Fruit fly (Drosophila melanogaster) whole organism, prepupa: ENCODE data around the gene Adck5.

Source experiments
- Blimp-1 ChIP-seq: fragments of 200-800 bp; sonication (Bioruptor generic); optimal IDR thresholded peaks from 3 replicates; lab custom pipeline; 2017; ENCODE audit warnings: missing biosample characterization, missing genetic modification characterization, mild to moderate bottlenecking, moderate library complexity, missing genetic modification reagents
- CG10631 ChIP-seq: fragments of 200-800 bp; sonication (Bioruptor generic); optimal IDR thresholded peaks from 2 replicates; lab custom pipeline; 2016; ENCODE audit warnings: missing biosample characterization, missing genetic modification characterization
- CG10669 ChIP-seq: fragments of 200-800 bp; sonication (Bioruptor generic); optimal IDR thresholded peaks from 3 replicates; lab custom pipeline; 2018; ENCODE audit warnings: missing biosample characterization, mild to moderate bottlenecking, missing genetic modification characterization, moderate library complexity
- CG11294 ChIP-seq: fragments of 200-800 bp; sonication (Bioruptor generic); IDR thresholded peaks from 2 replicates; pipeline ENCODE4 v1.3.6; 2022; ENCODE audit warnings: missing biosample characterization, missing genetic modification characterization
- CG11762 ChIP-seq: fragments of 200-800 bp; sonication (Bioruptor generic); optimal IDR thresholded peaks from 3 replicates; lab custom pipeline; 2016; ENCODE audit warnings: missing biosample characterization, missing genetic modification characterization; ENCODE audit not compliant: insufficient read depth
- CG15336 ChIP-seq: fragments of 200-800 bp; sonication (Bioruptor generic); IDR thresholded peaks from 2 replicates; pipeline ENCODE4 v1.3.6; 2022; ENCODE audit warnings: missing biosample characterization, missing genetic modification characterization
- CG16779 ChIP-seq: fragments of 200-800 bp; sonication (Bioruptor generic); optimal IDR thresholded peaks from 3 replicates; lab custom pipeline; 2017; ENCODE audit warnings: missing biosample characterization, mild to moderate bottlenecking, missing genetic modification characterization
- CG3032 ChIP-seq: fragments of 200-800 bp; optimal IDR thresholded peaks from 2 replicates; lab custom pipeline; 2019; ENCODE audit warnings: missing biosample characterization, mild to moderate bottlenecking, missing genetic modification characterization, moderate library complexity
- CG31627 ChIP-seq: fragments of 200-800 bp; sonication (Bioruptor generic); optimal IDR thresholded peaks from 3 replicates; lab custom pipeline; 2016; ENCODE audit warnings: missing biosample characterization, missing genetic modification characterization
- CG34406 ChIP-seq: fragments of 200-800 bp; sonication (Bioruptor generic); optimal IDR thresholded peaks from 3 replicates; lab custom pipeline; 2016; ENCODE audit warnings: missing biosample characterization, missing genetic modification characterization
- CG3919 ChIP-seq: fragments of 200-800 bp; sonication (Bioruptor generic); optimal IDR thresholded peaks from 3 replicates; lab custom pipeline; 2016; ENCODE audit warnings: missing biosample characterization, missing genetic modification characterization
- CG4318 ChIP-seq: fragments of 200-800 bp; sonication (Bioruptor generic); optimal IDR thresholded peaks from 3 replicates; lab custom pipeline; 2017; ENCODE audit warnings: missing biosample characterization, mild to moderate bottlenecking, missing genetic modification characterization
- CG6163 ChIP-seq: fragments of 200-800 bp; sonication (Bioruptor generic); IDR thresholded peaks from 3 replicates; pipeline ENCODE4 v1.3.6; 2022; ENCODE audit warnings: missing biosample characterization, missing genetic modification characterization
- CG6276 ChIP-seq: fragments of 200-800 bp; sonication (Bioruptor generic); optimal IDR thresholded peaks from 2 replicates; lab custom pipeline; 2017; ENCODE audit warnings: missing biosample characterization, mild to moderate bottlenecking, missing genetic modification characterization
- CG6792 ChIP-seq: fragments of 200-800 bp; sonication (Bioruptor generic); optimal IDR thresholded peaks from 3 replicates; lab custom pipeline; 2016; ENCODE audit warnings: missing biosample characterization, missing genetic modification characterization
- CG6808 ChIP-seq: fragments of 200-800 bp; sonication (Bioruptor generic); optimal IDR thresholded peaks from 3 replicates; lab custom pipeline; 2017; ENCODE audit warnings: missing biosample characterization, missing genetic modification characterization, mild to moderate bottlenecking, moderate library complexity, missing genetic modification reagents
- CG6854 ChIP-seq: fragments of 200-800 bp; sonication (Bioruptor generic); optimal IDR thresholded peaks from 2 replicates; lab custom pipeline; 2017; ENCODE audit warnings: missing biosample characterization, mild to moderate bottlenecking, missing genetic modification characterization
- CG8119 ChIP-seq: fragments of 200-800 bp; sonication (Bioruptor generic); IDR thresholded peaks from 3 replicates; pipeline ENCODE4 v1.3.6; 2022; ENCODE audit warnings: missing biosample characterization, missing genetic modification characterization
- CG8319 ChIP-seq: fragments of 200-800 bp; sonication (Bioruptor generic); optimal IDR thresholded peaks from 3 replicates; lab custom pipeline; 2016; ENCODE audit warnings: missing biosample characterization, missing genetic modification characterization
- CG8632 ChIP-seq: fragments of 200-800 bp; sonication (Bioruptor generic); optimal IDR thresholded peaks from 3 replicates; lab custom pipeline; 2016; ENCODE audit warnings: missing biosample characterization, missing genetic modification characterization
- CG9139 ChIP-seq: fragments of 200-800 bp; sonication (Bioruptor generic); optimal IDR thresholded peaks from 3 replicates; lab custom pipeline; 2017; ENCODE audit warnings: missing biosample characterization, mild to moderate bottlenecking, missing genetic modification characterization
- Eip75B ChIP-seq: fragments of 200-800 bp; sonication (Bioruptor generic); optimal IDR thresholded peaks from 3 replicates; lab custom pipeline; 2016; ENCODE audit warnings: missing biosample characterization, missing genetic modification characterization
- Eip78C ChIP-seq: fragments of 200-800 bp; sonication (Bioruptor generic); peaks from one replicate; lab custom pipeline; 2016; ENCODE audit warnings: missing biosample characterization, missing genetic modification characterization
- Eip93F ChIP-seq: fragments of 200-800 bp; sonication (Bioruptor generic); optimal IDR thresholded peaks from 2 replicates; lab custom pipeline; 2016; ENCODE audit warnings: missing biosample characterization, mild to moderate bottlenecking, missing genetic modification characterization
- Ets21C ChIP-seq: fragments of 200-800 bp; sonication (Bioruptor generic); optimal IDR thresholded peaks from 3 replicates; lab custom pipeline; 2016; ENCODE audit warnings: missing biosample characterization, missing genetic modification characterization
- Ets96B ChIP-seq: fragments of 200-800 bp; optimal IDR thresholded peaks from 2 replicates; lab custom pipeline; 2019; ENCODE audit warnings: missing biosample characterization, mild to moderate bottlenecking, missing genetic modification characterization, moderate library complexity
- Gug ChIP-seq: fragments of 200-800 bp; sonication (Bioruptor generic); IDR thresholded peaks from 2 replicates; pipeline ENCODE4 v1.3.6; 2022; ENCODE audit warnings: missing biosample characterization, missing genetic modification characterization
- Hr38 ChIP-seq: sonication (Bioruptor generic); optimal IDR thresholded peaks from 2 replicates; lab custom pipeline; 2016; ENCODE audit warnings: missing biosample characterization, missing genetic modification characterization
- Hr39 ChIP-seq: fragments of 200-800 bp; sonication (Bioruptor generic); optimal IDR thresholded peaks from 2 replicates; lab custom pipeline; 2016; ENCODE audit warnings: missing biosample characterization, missing genetic modification characterization
- Hr4 ChIP-seq: fragments of 200-800 bp; sonication (Bioruptor generic); optimal IDR thresholded peaks from 3 replicates; lab custom pipeline; 2016; ENCODE audit warnings: missing biosample characterization, missing genetic modification characterization
- Lpt ChIP-seq: fragments of 200-800 bp; sonication (Bioruptor generic); optimal IDR thresholded peaks from 3 replicates; lab custom pipeline; 2016; ENCODE audit warnings: missing biosample characterization, missing genetic modification characterization
- OdsH ChIP-seq: fragments of 200-800 bp; sonication (Bioruptor generic); optimal IDR thresholded peaks from 3 replicates; lab custom pipeline; 2016; ENCODE audit warnings: missing biosample characterization, missing genetic modification characterization
- Smox ChIP-seq: fragments of 200-800 bp; sonication (Bioruptor generic); optimal IDR thresholded peaks from 3 replicates; lab custom pipeline; 2016; ENCODE audit warnings: missing biosample characterization, missing genetic modification characterization
- Sox102F ChIP-seq: fragments of 200-800 bp; sonication (Bioruptor generic); optimal IDR thresholded peaks from 2 replicates; lab custom pipeline; 2016; ENCODE audit warnings: missing biosample characterization, mild to moderate bottlenecking, missing genetic modification characterization
- Sox14 ChIP-seq: fragments of 200-800 bp; sonication (Bioruptor generic); optimal IDR thresholded peaks from 3 replicates; lab custom pipeline; 2016; ENCODE audit warnings: missing biosample characterization, missing genetic modification characterization
- Sox15 ChIP-seq: fragments of 200-800 bp; sonication (Bioruptor generic); optimal IDR thresholded peaks from 3 replicates; lab custom pipeline; 2016; ENCODE audit warnings: missing biosample characterization, missing genetic modification characterization
- acj6 ChIP-seq: fragments of 200-800 bp; sonication (Bioruptor generic); optimal IDR thresholded peaks from 3 replicates; lab custom pipeline; 2016; ENCODE audit warnings: missing biosample characterization, missing genetic modification characterization
- dac ChIP-seq: fragments of 200-800 bp; sonication (Bioruptor generic); optimal IDR thresholded peaks from 2 replicates; lab custom pipeline; 2017; ENCODE audit warnings: missing biosample characterization, mild to moderate bottlenecking, missing genetic modification characterization
- dsx ChIP-seq: fragments of 200-800 bp; optimal IDR thresholded peaks from 3 replicates; lab custom pipeline; 2019; ENCODE audit warnings: missing biosample characterization, mild to moderate bottlenecking, missing genetic modification characterization, moderate library complexity; ENCODE audit not compliant: poor library complexity, severe bottlenecking
- esn ChIP-seq: fragments of 200-800 bp; sonication (Bioruptor generic); optimal IDR thresholded peaks from 2 replicates; lab custom pipeline; 2016; ENCODE audit warnings: missing biosample characterization, mild to moderate bottlenecking, missing genetic modification characterization, moderate library complexity
- fd59A ChIP-seq: fragments of 200-800 bp; sonication (Bioruptor generic); optimal IDR thresholded peaks from 2 replicates; lab custom pipeline; 2017; ENCODE audit warnings: missing biosample characterization, mild to moderate bottlenecking, missing genetic modification characterization, missing genetic modification reagents
- fd85E ChIP-seq: fragments of 200-800 bp; sonication (Bioruptor generic); optimal IDR thresholded peaks from 3 replicates; lab custom pipeline; 2016; ENCODE audit warnings: missing biosample characterization, missing genetic modification characterization
- fkh ChIP-seq: fragments of 200-800 bp; sonication (Bioruptor generic); optimal IDR thresholded peaks from 3 replicates; lab custom pipeline; 2017; ENCODE audit warnings: missing biosample characterization, mild to moderate bottlenecking, missing genetic modification characterization, moderate library complexity
- lz ChIP-seq: fragments of 200-800 bp; sonication (Bioruptor generic); optimal IDR thresholded peaks from 3 replicates; lab custom pipeline; 2016; ENCODE audit warnings: missing biosample characterization, missing genetic modification characterization
- net ChIP-seq: fragments of 200-800 bp; sonication (Bioruptor generic); optimal IDR thresholded peaks from 3 replicates; lab custom pipeline; 2016; ENCODE audit warnings: missing biosample characterization, missing genetic modification characterization
- salr ChIP-seq, 2 experiments: fragments of 200-800 bp; sonication (Bioruptor generic); optimal IDR thresholded peaks; 3 replicates each; lab custom pipeline; 2016 to 2018; ENCODE audit warnings: missing biosample characterization in 2 of 2, missing genetic modification characterization in 2 of 2, mild to moderate bottlenecking in 1 of 2
- spab ChIP-seq: fragments of 200-800 bp; sonication (Bioruptor generic); optimal IDR thresholded peaks from 2 replicates; lab custom pipeline; 2017; ENCODE audit warnings: missing biosample characterization, mild to moderate bottlenecking, missing genetic modification characterization, missing genetic modification reagents
- ss ChIP-seq, 2 experiments: fragments of 200-800 bp; sonication (Bioruptor generic); optimal IDR thresholded peaks; 2 replicates in 1 of 2; 3 replicates in 1 of 2; lab custom pipeline; 2017 to 2018; ENCODE audit warnings: mild to moderate bottlenecking in 2 of 2, missing biosample characterization in 2 of 2, missing genetic modification characterization in 2 of 2, moderate library complexity in 1 of 2
- svp ChIP-seq: fragments of 200-800 bp; sonication (Bioruptor generic); peaks from one replicate; lab custom pipeline; 2016; ENCODE audit warnings: missing biosample characterization, missing genetic modification characterization
- topi ChIP-seq: fragments of 200-800 bp; sonication (Bioruptor generic); optimal IDR thresholded peaks from 3 replicates; lab custom pipeline; 2016; ENCODE audit warnings: missing biosample characterization, missing genetic modification characterization
- vri ChIP-seq: fragments of 200-800 bp; sonication (Bioruptor generic); optimal IDR thresholded peaks from 3 replicates; lab custom pipeline; 2016; ENCODE audit warnings: missing biosample characterization, mild to moderate bottlenecking, missing genetic modification characterization

Adck5 gene

DNA sequence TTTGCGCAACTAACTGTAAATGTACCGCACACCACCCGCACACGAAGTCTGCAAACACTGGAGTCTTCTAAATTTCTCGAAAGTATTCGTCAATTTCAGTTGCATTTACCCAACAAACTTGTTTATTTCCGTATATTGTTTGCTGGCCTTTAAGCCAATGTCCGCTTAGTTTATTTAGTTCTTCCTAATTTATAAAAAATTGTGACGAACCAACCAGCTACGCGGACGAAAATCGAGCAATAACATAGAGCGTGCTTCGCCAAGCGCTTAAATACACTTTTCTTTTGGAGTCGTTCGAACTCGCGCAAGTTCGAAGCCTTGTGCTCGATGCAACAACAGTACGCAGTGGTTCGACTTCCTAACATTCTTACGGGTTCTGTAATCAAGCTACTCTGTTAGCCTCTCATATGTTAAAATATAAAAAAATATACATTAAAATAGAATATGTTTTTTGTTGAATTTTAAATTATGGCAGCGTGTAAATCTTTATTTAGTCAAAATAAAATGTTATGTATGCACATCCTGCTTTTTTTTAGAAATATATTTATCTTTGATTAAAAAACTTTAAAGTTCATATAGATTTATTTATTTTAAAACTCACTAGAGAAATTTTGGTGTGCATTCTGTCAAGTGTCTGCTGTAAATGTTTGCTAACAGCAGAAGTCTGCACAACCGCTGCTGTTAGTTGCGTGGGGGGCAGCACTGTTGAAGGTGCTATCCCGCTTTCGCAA is 27.8 kb downstream of the Adck5 start, which contains the start of gene GlcAT-P:
Gene GlcAT-P (minus strand): TSS at position 246 of the 731 bp plus-strand sequence.
- TF ChIP-seq Sox102F (GFP tag; lab: Kevin White, UChicago) (no peak), net (GFP tag; lab: Kevin White, UChicago) (peak; percentile 40), CG8632 (GFP tag; lab: Kevin White, UChicago) (peak; percentile 43), CG4318 (GFP tag; lab: Kevin White, UChicago) (peak; percentile 23), CG3919 (GFP tag; lab: Kevin White, UChicago) (peak; percentile 61), CG16779 (tag; lab: Kevin White, UChicago) (peak; percentile 6), CG31627 (GFP tag; lab: Kevin White, UChicago) (no peak), CG8319 (GFP tag; lab: Kevin White, UChicago) (no peak), ss (GFP tag; optimal IDR thresholded peaks at IDR 0.05; lab: Kevin White, UChicago) (peak in 1 of 2 experiments; percentile 1), CG10669 (GFP tag; lab: Kevin White, UChicago) (peak; percentile 46), Eip93F (GFP tag; lab: Kevin White, UChicago) (no peak), Lpt (GFP tag; lab: Kevin White, UChicago) (peak; percentile 62), esn (GFP tag; lab: Kevin White, UChicago) (peak; percentile 66), vri (GFP tag; lab: Kevin White, UChicago) (no peak), CG6792 (GFP tag; lab: Kevin White, UChicago) (peak; percentile 69), CG15336 (GFP tag; lab: Robert Waterston, UW) (peak; percentile 87), OdsH (peak; percentile 62), Hr4 (GFP tag; lab: Kevin White, UChicago) (peak; percentile 28), Ets21C (no peak), CG6808 (GFP tag; lab: Kevin White, UChicago) (peak; percentile 34), dac (no peak), Blimp-1 (GFP tag; lab: Kevin White, UChicago) (no peak), Gug (GFP tag; lab: Robert Waterston, UW) (peak; percentile 74), CG3032 (tag; lab: Kevin White, UChicago) (peak; percentile 71), Smox (GFP tag; lab: Kevin White, UChicago) (peak; percentile 39), CG11762 (GFP tag; lab: Kevin White, UChicago) (peak; percentile 32), acj6 (GFP tag; lab: Kevin White, UChicago) (peak; percentile 63), Sox15 (GFP tag; lab: Kevin White, UChicago) (no peak), fd85E (GFP tag; lab: Kevin White, UChicago) (no peak), Hr38 (GFP tag; lab: Kevin White, UChicago) (no peak), Ets96B (tag; lab: Kevin White, UChicago) (peak; percentile 77), spab (no peak), CG6854 (GFP tag; lab: Kevin White, UChicago) (no peak), Hr39 (GFP tag; lab: Kevin White, UChicago) (no peak), Eip75B (GFP tag; lab: Kevin White, UChicago) (peak; percentile 31), Sox14 (peak; percentile 1), CG8119 (peak; percentile 89), salr (GFP tag; optimal IDR thresholded peaks at IDR 0.05; lab: Kevin White, UChicago) (peak in 1 of 2 experiments; percentile 65), CG11294 (GFP tag; lab: Robert Waterston, UW) (no peak), fkh (GFP tag; lab: Kevin White, UChicago) (no peak), fd59A (GFP tag; lab: Kevin White, UChicago) (no peak), CG6163 (GFP tag; lab: Robert Waterston, UW) (no peak), CG6276 (GFP tag; lab: Kevin White, UChicago) (peak; percentile 25), CG9139 (GFP tag; lab: Kevin White, UChicago) (no peak), topi (GFP tag; lab: Kevin White, UChicago) (peak; percentile 22), dsx (GFP tag; lab: Kevin White, UChicago) (peak; percentile 72), lz (GFP tag; lab: Kevin White, UChicago) (peak; percentile 13), CG10631 (peak; percentile 72), svp (GFP tag; lab: Kevin White, UChicago) (peak; percentile 70), CG34406 (GFP tag; lab: Kevin White, UChicago) (peak; percentile 51), Eip78C (GFP tag; lab: Kevin White, UChicago) (peak; percentile 80)
